Worm (Caenorhabditis elegans) whole organism, L1 larva: ENCODE measurements around the gene bar-1.
A peak's percentile ranks its signal among the peaks of the same experiment; 100 is the strongest.

ENCODE experiments used
- aha-1 ChIP-seq: fragments of 150-350 bp; optimal IDR thresholded peaks from 2 replicates; lab custom pipeline; 2014; ENCODE audit warnings: missing biosample characterization, missing genetic modification characterization
- ama-1 ChIP-seq: fragments of 150-350 bp; optimal IDR thresholded peaks from 2 replicates; lab custom pipeline; 2014
- ceh-82 ChIP-seq, 3 experiments: fragments of 150-350 bp in 1 of 3; sonication (generic microtip) in 2 of 3; optimal IDR thresholded peaks; 2 replicates each; lab custom pipeline; 2014 to 2017; ENCODE audit warnings: missing biosample characterization in 3 of 3, missing genetic modification characterization in 3 of 3
- ces-1 ChIP-seq: fragments of 150-350 bp; optimal IDR thresholded peaks from 2 replicates; lab custom pipeline; 2014; ENCODE audit warnings: missing biosample characterization, missing genetic modification reagents, missing genetic modification characterization
- elt-3 ChIP-seq, 6 experiments: fragments of 150-350 bp in 1 of 6; sonication (generic microtip); optimal IDR thresholded peaks; 2 replicates each; lab custom pipeline; 2017 to 2018; ENCODE audit warnings: missing biosample characterization in 6 of 6, missing genetic modification characterization in 6 of 6, inconsistent platforms in 1 of 6
- mdl-1 ChIP-seq, 2 experiments: fragments of 150-350 bp; optimal IDR thresholded peaks; 2 replicates each; lab custom pipeline; 2014 to 2017; ENCODE audit warnings: missing biosample characterization in 2 of 2, missing genetic modification characterization in 2 of 2, inconsistent platforms in 1 of 2
- nhr-237 ChIP-seq: fragments of 150-350 bp; optimal IDR thresholded peaks from 2 replicates; lab custom pipeline; 2014; ENCODE audit warnings: missing biosample characterization, missing genetic modification characterization
- nhr-77 ChIP-seq: fragments of 150-350 bp; optimal IDR thresholded peaks from 2 replicates; lab custom pipeline; 2014; ENCODE audit warnings: missing biosample characterization, missing genetic modification characterization
- snu-23 ChIP-seq: sonication (generic microtip); optimal IDR thresholded peaks from 2 replicates; lab custom pipeline; 2016; ENCODE audit warnings: missing genetic modification characterization, missing compliant biosample characterization
- ztf-4 ChIP-seq: fragments of 150-350 bp; optimal IDR thresholded peaks from 2 replicates; lab custom pipeline; 2014; ENCODE audit warnings: missing biosample characterization, missing genetic modification characterization

DNA sequence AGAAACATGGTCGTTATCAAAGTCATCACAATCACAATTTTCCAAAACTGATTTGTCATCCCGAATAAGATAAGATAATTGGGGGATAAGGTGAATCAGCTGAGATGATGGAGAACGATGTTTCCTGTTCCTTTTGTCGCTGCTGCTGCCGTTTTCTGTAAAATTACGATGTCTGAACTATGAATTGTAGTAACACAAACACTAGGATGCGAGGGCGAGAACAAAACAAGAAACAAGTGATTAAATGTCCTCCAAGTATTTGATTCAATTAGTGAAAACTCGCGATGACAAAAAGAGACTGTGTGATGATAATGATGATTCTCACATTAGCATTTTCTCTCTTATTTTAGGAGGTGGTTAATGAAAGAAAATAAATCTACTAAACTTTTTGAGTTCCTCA, 14.5 kb downstream of the bar-1 start, which contains the start of gene C54D1.7:
- TF ChIP-seq nhr-77 (tag; lab: Kevin White, UChicago) (no peak), ceh-82 (tag; optimal IDR thresholded peaks at IDR 0.05; lab: Kevin White, UChicago) (no peak), elt-3 (tag; optimal IDR thresholded peaks at IDR 0.05; lab: Kevin White, UChicago) (peak in 1 of 6 experiments; percentile 46), snu-23 (no peak), nhr-237 (no peak), ces-1 (GFP tag; lab: Kevin White, UChicago) (no peak), ama-1 (lab: Kevin White, UChicago) (no peak), ztf-4 (tag; lab: Kevin White, UChicago) (no peak), mdl-1 (tag; optimal IDR thresholded peaks at IDR 0.05; lab: Kevin White, UChicago) (no peak), aha-1 (tag; lab: Kevin White, UChicago) (no peak)
